Worm (Caenorhabditis elegans): ENCODE results near the gene T01G5.7.

DNA sequence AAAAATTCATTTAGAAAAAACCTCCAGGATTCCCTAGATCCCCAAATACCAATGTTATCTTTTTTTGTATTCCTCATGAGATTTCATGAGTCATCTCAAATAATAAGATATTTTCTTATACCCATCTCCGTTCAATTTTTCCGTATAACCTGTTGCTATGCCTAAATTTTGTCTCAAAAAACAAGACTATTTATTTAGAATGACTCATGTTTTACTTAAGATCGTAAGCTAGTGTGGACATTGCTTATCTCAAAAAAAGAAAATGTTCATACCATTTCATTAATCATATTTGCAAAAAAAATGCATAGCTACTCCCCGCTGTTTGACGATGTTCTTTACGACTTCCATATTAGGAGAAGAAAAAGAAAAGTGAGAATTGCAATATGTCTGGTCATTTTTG is 28.5 kb downstream of the T01G5.7 start, which contains the start of gene K08F9.3:
- TF ChIP-seq sea-2 (GFP tag; IDR thresholded peaks at IDR 0.05): no peak
- no peak for TF ChIP-seq F52B5.7 (tag; optimal IDR thresholded peaks at IDR 0.05)
- TF ChIP-seq aptf-2 (GFP tag; conservative IDR thresholded peaks at IDR 0.05): no peak
- no peak for TF ChIP-seq zfh-2 (GFP tag; conservative IDR thresholded peaks at IDR 0.05)
